Worm (Caenorhabditis elegans): ENCODE data around the gene ztf-16.

DNA sequence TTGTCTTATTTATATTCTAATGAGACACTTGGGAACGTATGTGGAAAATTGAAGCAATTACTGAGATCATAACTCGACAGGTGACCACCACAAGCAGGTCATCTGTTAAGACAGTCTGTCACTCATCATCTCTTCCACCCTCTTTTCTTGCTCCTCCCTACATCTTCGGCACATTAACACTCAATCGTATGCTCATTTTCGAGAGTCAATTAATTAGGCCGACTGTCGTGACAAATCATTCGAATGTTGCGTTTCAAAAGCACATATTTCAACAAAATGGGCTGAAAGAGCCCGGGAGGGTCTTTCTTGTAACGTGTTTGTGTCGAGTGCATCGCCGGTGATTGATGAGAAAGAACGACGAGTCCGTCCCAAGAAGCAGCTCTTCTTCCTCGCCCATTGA lies 9.1 kb downstream of the ztf-16 start:
- no peak for TF ChIP-seq him-1 (tag; optimal IDR thresholded peaks at IDR 0.05)
- no peak for TF ChIP-seq W03F9.2 (tag; optimal IDR thresholded peaks at IDR 0.05)

All from whole organism, L4/young adult.